Worm (Caenorhabditis elegans): ENCODE results near the gene F19C6.4.

The F19C6.4 gene

ce11 chrX:9984889-9985404 is 32.9 kb downstream of the F19C6.4 start, which contains the start of gene F19C6.5:
Gene F19C6.5 (minus strand): TSS chrX:9984939.
- TF ChIP-seq nhr-28 (tag; optimal IDR thresholded peaks at IDR 0.05) = no peak
- TF ChIP-seq drap-1 (GFP tag; optimal IDR thresholded peaks at IDR 0.05) = no peak
- TF ChIP-seq ceh-39 (tag; optimal IDR thresholded peaks at IDR 0.05) = no peak
- TF ChIP-seq nhr-76 (tag; optimal IDR thresholded peaks at IDR 0.05) = no peak
- no peak for TF ChIP-seq mab-5 (tag; optimal IDR thresholded peaks at IDR 0.05)
- no peak for TF ChIP-seq bed-3 (GFP tag; optimal IDR thresholded peaks at IDR 0.05)
- TF ChIP-seq mls-2 (tag; optimal IDR thresholded peaks at IDR 0.05) = no peak
- TF ChIP-seq blmp-1 (tag; optimal IDR thresholded peaks at IDR 0.05) = no peak
- no peak for TF ChIP-seq M03D4.4 (tag; optimal IDR thresholded peaks at IDR 0.05)

DNA sequence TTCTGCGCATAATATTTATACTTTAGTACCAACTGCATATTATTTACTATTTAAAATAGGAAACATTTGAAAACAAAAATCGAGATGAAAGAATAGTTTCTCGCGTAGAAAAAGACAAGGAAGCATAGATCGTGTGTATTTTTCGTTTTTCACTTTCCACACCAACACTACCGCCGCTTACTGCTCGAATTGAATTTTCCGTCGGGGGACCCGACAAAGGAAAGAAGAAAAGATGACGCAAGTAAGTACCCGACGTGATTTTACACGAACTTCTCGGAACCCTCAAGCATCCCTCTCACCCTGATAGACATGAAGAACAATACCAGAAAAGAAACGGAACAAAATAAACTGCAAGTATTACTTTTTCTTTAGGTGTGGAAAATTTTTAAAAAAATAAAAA is 36.6 kb downstream of the F19C6.4 start:
- no peak for TF ChIP-seq lsy-2 (tag; optimal IDR thresholded peaks at IDR 0.05)
- TF ChIP-seq pha-4 (tag; optimal IDR thresholded peaks at IDR 0.05) = no peak
- no peak for TF ChIP-seq drap-1 (GFP tag; optimal IDR thresholded peaks at IDR 0.05)
- TF ChIP-seq sem-2 (GFP tag; optimal IDR thresholded peaks at IDR 0.05) = no peak
- no peak for TF ChIP-seq ceh-39 (tag; optimal IDR thresholded peaks at IDR 0.05)
- no peak for TF ChIP-seq ces-1 (GFP tag; optimal IDR thresholded peaks at IDR 0.05)
- TF ChIP-seq unc-39 (tag; optimal IDR thresholded peaks at IDR 0.05) = no peak
- no peak for TF ChIP-seq ceh-83 (GFP tag; optimal IDR thresholded peaks at IDR 0.05)
- TF ChIP-seq unc-120 (tag; optimal IDR thresholded peaks at IDR 0.05; ENCODE audit: poor library complexity, severe bottlenecking) = no peak

ce11 chrX:9976206-9976605 is 41.6 kb downstream of the F19C6.4 start, which contains the start of gene mgl-1:
Gene mgl-1 (minus strand): TSS chrX:9976306.
- TF ChIP-seq mab-5 (tag; optimal IDR thresholded peaks at IDR 0.05) (no peak), ztf-11 (tag; optimal IDR thresholded peaks at IDR 0.05) (no peak), mep-1 (tag; optimal IDR thresholded peaks at IDR 0.05) (no peak), elt-1 (tag; optimal IDR thresholded peaks at IDR 0.05; ENCODE audit: borderline replicate concordance, insufficient read depth) (no peak), nhr-2 (tag; optimal IDR thresholded peaks at IDR 0.05) (no peak), unc-62 (GFP tag; optimal IDR thresholded peaks at IDR 0.05) (no peak)

DNA sequence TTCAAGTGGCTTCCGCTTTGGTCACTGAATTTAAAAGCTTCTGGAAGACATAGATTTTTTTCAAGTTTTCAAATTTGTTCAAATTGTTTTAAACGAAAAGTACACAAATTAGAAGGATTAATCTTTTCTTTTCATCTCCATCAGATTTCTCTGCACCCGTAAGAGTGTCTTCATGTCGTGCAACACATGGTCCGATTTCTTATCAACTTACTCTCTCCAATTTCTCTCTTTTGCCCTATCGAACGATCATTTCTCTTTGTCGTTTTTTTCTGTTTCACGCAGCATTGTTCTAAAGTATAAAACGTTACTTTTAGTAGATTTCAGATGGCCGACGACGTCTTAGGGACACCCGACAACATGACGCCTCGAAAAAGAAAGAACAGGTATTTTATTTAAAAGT is 52.5 kb downstream of the F19C6.4 start, which contains the start of gene pssy-1:
Gene pssy-1, plus strand, starts transcription at position 318 of the 400 bp plus-strand sequence.
- TF ChIP-seq lin-32 (GFP tag; optimal IDR thresholded peaks at IDR 0.05) (no peak), zip-8 (tag; optimal IDR thresholded peaks at IDR 0.05) (no peak), elt-1 (tag; optimal IDR thresholded peaks at IDR 0.05; ENCODE audit: borderline replicate concordance, insufficient read depth) (peak; percentile 64), ceh-83 (GFP tag; optimal IDR thresholded peaks at IDR 0.05) (no peak)

All from whole organism, mixed stage, embryonic.